Fruit fly (Drosophila melanogaster): ENCODE data around the gene Oga.
A peak's percentile ranks its signal among the peaks of the same experiment; 100 is the strongest.

The Oga gene

DNA sequence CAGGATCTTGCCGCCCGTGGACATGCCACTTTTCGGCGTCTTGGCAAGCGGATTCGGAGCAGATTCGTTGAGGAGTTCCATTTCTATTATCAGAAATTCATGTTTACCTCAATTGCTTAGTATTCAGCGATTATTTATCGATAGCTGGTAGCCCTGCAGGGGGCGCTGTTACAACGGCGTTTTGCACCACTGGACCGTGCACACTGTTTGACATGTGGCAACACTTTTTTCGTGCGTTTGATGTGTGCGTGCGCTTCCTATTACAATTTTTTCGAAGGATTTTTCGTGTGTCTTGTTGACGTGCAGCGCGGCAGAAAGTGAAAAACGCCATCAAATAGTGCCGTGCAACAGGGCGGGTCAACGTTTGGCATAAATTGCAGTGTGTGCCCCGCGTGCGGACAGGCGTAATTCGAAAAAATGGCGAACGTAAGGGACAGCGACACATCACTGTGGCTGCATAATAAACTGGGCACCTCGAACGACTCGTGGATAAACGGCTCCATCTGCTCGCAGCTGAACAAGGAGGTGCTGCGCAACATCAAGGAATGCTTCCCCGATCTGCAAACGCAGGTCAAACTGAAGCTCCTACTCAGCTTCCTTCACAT lies 4.7 kb downstream of the Oga start, which contains the start of the genes CG3337 and Nelf-A (continued):
- peak; percentile 67 for TF ChIP-seq HLHmδ (GFP tag; optimal IDR thresholded peaks at IDR 0.05)
- peak; percentile 61 for TF ChIP-seq Meics (GFP tag; optimal IDR thresholded peaks at IDR 0.05)
- TF ChIP-seq CG16813 (GFP tag; IDR thresholded peaks at IDR 0.05; ENCODE audit: partially characterized antibody), result peak; percentile 83
- peak; percentile 91 for TF ChIP-seq CHES-1-like (GFP tag; optimal IDR thresholded peaks at IDR 0.05)
- TF ChIP-seq nau (GFP tag; optimal IDR thresholded peaks at IDR 0.05), result no peak
- peak; percentile 80 for TF ChIP-seq CG9609 (GFP tag; optimal IDR thresholded peaks at IDR 0.05)
- peak; percentile 55 for TF ChIP-seq CG16815 (GFP tag; optimal IDR thresholded peaks at IDR 0.05)
- TF ChIP-seq ab (GFP tag; optimal IDR thresholded peaks at IDR 0.05), result peak; percentile 40
- no peak for TF ChIP-seq lov (optimal IDR thresholded peaks at IDR 0.05)
- TF ChIP-seq lov (GFP tag; IDR thresholded peaks at IDR 0.05), result 0 out of 3 replicates have a peak, but pooled peaks have one; percentile 52
- TF ChIP-seq fru (optimal IDR thresholded peaks at IDR 0.05), result no peak
- peak; percentile 76 for TF ChIP-seq Hsf (GFP tag; optimal IDR thresholded peaks at IDR 0.05)
- TF ChIP-seq sob (GFP tag; IDR thresholded peaks at IDR 0.05), result peak; percentile 88
- TF ChIP-seq peb (GFP tag; IDR thresholded peaks at IDR 0.05), result no peak
- peak; percentile 71; the same call in 1 of the 2 replicates for TF ChIP-seq CG11085 (GFP tag; IDR thresholded peaks at IDR 0.05)
- TF ChIP-seq PHDP (tag; optimal IDR thresholded peaks at IDR 0.05), result peak; percentile 35
- TF ChIP-seq HLH4C (GFP tag; IDR thresholded peaks at IDR 0.05; ENCODE audit: partially characterized antibody), result peak; percentile 72
- TF ChIP-seq CG8089 (GFP tag; optimal IDR thresholded peaks at IDR 0.05), result peak; percentile 75
- TF ChIP-seq Hr39 (optimal IDR thresholded peaks at IDR 0.05), result no peak
- peak; percentile 29 for TF ChIP-seq CG3995 (GFP tag; optimal IDR thresholded peaks at IDR 0.05)
- no peak for TF ChIP-seq CG11695 (GFP tag; IDR thresholded peaks at IDR 0.05)
- TF ChIP-seq Ravus (GFP tag; IDR thresholded peaks at IDR 0.05), result no peak
- peak; percentile 64 for TF ChIP-seq ato (GFP tag; IDR thresholded peaks at IDR 0.05; ENCODE audit: partially characterized antibody)
- TF ChIP-seq her (GFP tag; optimal IDR thresholded peaks at IDR 0.05), result peak; percentile 74
- TF ChIP-seq CG15514 (GFP tag; optimal IDR thresholded peaks at IDR 0.05), result peak; percentile 85
- TF ChIP-seq Bteb2 (GFP tag; optimal IDR thresholded peaks at IDR 0.05), result peak; percentile 32
- peak; percentile 21 for TF ChIP-seq Usf (GFP tag; optimal IDR thresholded peaks at IDR 0.05)
- no peak for TF ChIP-seq kni (GFP tag; optimal IDR thresholded peaks at IDR 0.05)
- no peak for TF ChIP-seq Eip74EF (GFP tag; optimal IDR thresholded peaks at IDR 0.05)
- peak; percentile 26 for TF ChIP-seq kay (GFP tag; optimal IDR thresholded peaks at IDR 0.05)
- peak; percentile 75 for TF ChIP-seq CG10209 (GFP tag; optimal IDR thresholded peaks at IDR 0.05)
- peak; percentile 69 to 71 for TF ChIP-seq Pdp1 (GFP tag; optimal IDR thresholded peaks at IDR 0.05)
- peak; percentile 49 for TF ChIP-seq CG4707 (GFP tag; optimal IDR thresholded peaks at IDR 0.05)
- peak; percentile 97 for TF ChIP-seq CG10267 (tag; optimal IDR thresholded peaks at IDR 0.05)
- peak; percentile 45 for TF ChIP-seq zen (tag; optimal IDR thresholded peaks at IDR 0.05)
- no peak for TF ChIP-seq CG7556 (GFP tag; optimal IDR thresholded peaks at IDR 0.05)
- no peak for TF ChIP-seq lab (GFP tag; optimal IDR thresholded peaks at IDR 0.05)
- peak; percentile 88 for TF ChIP-seq CG12659 (GFP tag; optimal IDR thresholded peaks at IDR 0.05)
- no peak for TF ChIP-seq CG3407 (GFP tag; optimal IDR thresholded peaks at IDR 0.05)
- peak; percentile 82 for TF ChIP-seq CG4282 (GFP tag; optimal IDR thresholded peaks at IDR 0.05)
- peak; percentile 82 for TF ChIP-seq unc-4 (GFP tag; IDR thresholded peaks at IDR 0.05; ENCODE audit: partially characterized antibody)
- TF ChIP-seq CG6791 (GFP tag; IDR thresholded peaks at IDR 0.05; ENCODE audit: partially characterized antibody), result peak; percentile 85
- TF ChIP-seq CG32532 (GFP tag; IDR thresholded peaks at IDR 0.05), result peak; percentile 79
- peak; percentile 56 for TF ChIP-seq CG16863 (GFP tag; optimal IDR thresholded peaks at IDR 0.05)
